Worm (Caenorhabditis elegans): ENCODE data around the gene spp-2.

DNA sequence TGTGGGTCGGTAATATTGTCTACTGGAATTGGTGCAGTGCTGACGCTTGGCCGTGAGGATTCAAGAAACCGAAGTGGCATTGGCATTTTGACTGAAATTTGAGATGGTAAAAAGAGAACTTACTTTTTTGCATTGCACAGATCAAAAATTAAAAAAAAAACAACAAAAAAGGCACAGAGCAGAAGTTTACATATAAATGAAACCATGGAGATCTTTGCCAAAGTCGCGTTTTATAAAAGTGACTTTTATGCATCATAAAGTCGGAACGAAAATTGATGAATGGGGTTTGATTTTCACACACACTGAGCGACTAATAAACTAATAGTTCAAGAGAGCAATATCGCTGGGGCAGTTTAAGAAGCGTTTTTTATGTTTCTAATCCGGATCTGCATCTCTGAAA is 5.7 kb upstream of the spp-2 start, which contains the start of gene T08A9.13:
- TF ChIP-seq zag-1 (tag; optimal IDR thresholded peaks at IDR 0.05) (no peak), lsy-2 (tag; optimal IDR thresholded peaks at IDR 0.05) (no peak), tbx-2 (tag; optimal IDR thresholded peaks at IDR 0.05) (no peak), nhr-237 (tag; optimal IDR thresholded peaks at IDR 0.05) (no peak), ama-1 (optimal IDR thresholded peaks at IDR 0.05) (no peak), nhr-90 (tag; optimal IDR thresholded peaks at IDR 0.05; ENCODE audit: poor library complexity) (no peak), nhr-76 (tag; optimal IDR thresholded peaks at IDR 0.05) (no peak), egl-27 (tag; optimal IDR thresholded peaks at IDR 0.05) (no peak), dpl-1 (GFP tag; optimal IDR thresholded peaks at IDR 0.05) (no peak), unc-62 (GFP tag; optimal IDR thresholded peaks at IDR 0.05) (no peak)
